Fruit fly (Drosophila melanogaster) whole organism, embryonic: Measurements from ENCODE around the gene CG3999.

ENCODE experiments used
- ATbp ChIP-seq: fragments of 200-800 bp; sonication (Bioruptor generic); optimal IDR thresholded peaks from 2 replicates; lab custom pipeline; 2017; ENCODE audit warnings: missing biosample characterization, mild to moderate bottlenecking, missing genetic modification characterization, missing genetic modification reagents
- Asciz ChIP-seq: fragments of 200-800 bp; sonication (Bioruptor generic); optimal IDR thresholded peaks from 2 replicates; lab custom pipeline; 2017; ENCODE audit warnings: missing biosample characterization, mild to moderate bottlenecking, missing genetic modification characterization, missing genetic modification reagents
- C15 ChIP-seq: fragments of 200-800 bp; sonication (Bioruptor generic); IDR thresholded peaks from 3 replicates; pipeline ENCODE4 v1.3.6; 2022; ENCODE audit warnings: missing biosample characterization, missing genetic modification characterization
- CG10267 ChIP-seq: fragments of 200-800 bp; sonication (Bioruptor generic); optimal IDR thresholded peaks from 2 replicates; lab custom pipeline; 2018; ENCODE audit warnings: missing biosample characterization, mild to moderate bottlenecking, missing genetic modification characterization, moderate library complexity
- CG12104 ChIP-seq: fragments of 200-800 bp; sonication (Bioruptor generic); optimal IDR thresholded peaks from 3 replicates; lab custom pipeline; 2016; ENCODE audit warnings: missing biosample characterization, missing genetic modification characterization
- CG12155 ChIP-seq: fragments of 200-800 bp; sonication (Bioruptor generic); optimal IDR thresholded peaks from 3 replicates; lab custom pipeline; 2016; ENCODE audit warnings: missing biosample characterization, missing genetic modification characterization
- CG12942 ChIP-seq: fragments of 200-800 bp; sonication (Bioruptor generic); optimal IDR thresholded peaks from 3 replicates; lab custom pipeline; 2016; ENCODE audit warnings: missing biosample characterization, missing genetic modification characterization
- CG13287 ChIP-seq: fragments of 200-800 bp; sonication (Bioruptor generic); IDR thresholded peaks from 2 replicates; pipeline ENCODE4 v1.3.6; 2022; ENCODE audit warnings: missing biosample characterization, missing genetic modification characterization; ENCODE audit not compliant: partially characterized antibody
- CG13624 ChIP-seq: fragments of 200-800 bp; sonication (Bioruptor generic); optimal IDR thresholded peaks from 2 replicates; lab custom pipeline; 2016; ENCODE audit warnings: missing biosample characterization, missing genetic modification characterization
- CG13894 ChIP-seq: fragments of 200-800 bp; sonication (Bioruptor generic); optimal IDR thresholded peaks from 3 replicates; lab custom pipeline; 2018; ENCODE audit warnings: missing biosample characterization, mild to moderate bottlenecking, missing genetic modification characterization, moderate library complexity
- CG14050 ChIP-seq: fragments of 200-800 bp; sonication (Bioruptor generic); IDR thresholded peaks from 3 replicates; pipeline ENCODE4 v1.3.6; 2022; ENCODE audit warnings: missing biosample characterization, missing genetic modification characterization
- CG15479 ChIP-seq: fragments of 200-800 bp; sonication (Bioruptor generic); optimal IDR thresholded peaks from 3 replicates; lab custom pipeline; 2019; ENCODE audit warnings: missing biosample characterization, mild to moderate bottlenecking, missing genetic modification characterization, moderate library complexity
- CG17385 ChIP-seq: fragments of 200-800 bp; sonication (Bioruptor generic); optimal IDR thresholded peaks from 3 replicates; lab custom pipeline; 2018; ENCODE audit warnings: missing biosample characterization, mild to moderate bottlenecking, missing genetic modification characterization
- CG17802 ChIP-seq: fragments of 200-800 bp; sonication (Bioruptor generic); optimal IDR thresholded peaks from 2 replicates; lab custom pipeline; 2018; ENCODE audit warnings: missing biosample characterization, mild to moderate bottlenecking, missing genetic modification characterization, moderate library complexity
- CG1832 ChIP-seq: fragments of 200-800 bp; sonication (Bioruptor generic); optimal IDR thresholded peaks from 2 replicates; lab custom pipeline; 2017; ENCODE audit warnings: missing biosample characterization, mild to moderate bottlenecking, missing genetic modification characterization, inconsistent platforms
- CG3065 ChIP-seq: fragments of 200-800 bp; sonication (Bioruptor generic); optimal IDR thresholded peaks from 2 replicates; lab custom pipeline; 2016; ENCODE audit warnings: missing biosample characterization, missing genetic modification characterization
- CG6272 ChIP-seq: fragments of 200-800 bp; sonication (Bioruptor generic); IDR thresholded peaks from 2 replicates; pipeline ENCODE4 v1.3.6; 2022; ENCODE audit warnings: missing biosample characterization, missing genetic modification characterization
- CG8944 ChIP-seq: fragments of 200-800 bp; sonication (Bioruptor generic); optimal IDR thresholded peaks from 3 replicates; lab custom pipeline; 2016; ENCODE audit warnings: missing biosample characterization, missing genetic modification characterization
- CkIIα-i1 ChIP-seq: fragments of 200-800 bp; sonication (Bioruptor generic); IDR thresholded peaks from 2 replicates; pipeline ENCODE4 v1.3.6; 2022; ENCODE audit warnings: missing biosample characterization, missing genetic modification characterization
- Doc3 ChIP-seq: fragments of 200-800 bp; sonication (Bioruptor generic); IDR thresholded peaks from 3 replicates; pipeline ENCODE4 v1.3.6; 2022; ENCODE audit warnings: missing biosample characterization, missing genetic modification characterization; ENCODE audit not compliant: partially characterized antibody
- Dp ChIP-seq: fragments of 200-800 bp; sonication (Bioruptor generic); optimal IDR thresholded peaks from 2 replicates; lab custom pipeline; 2018; ENCODE audit warnings: missing biosample characterization, mild to moderate bottlenecking, missing genetic modification characterization, moderate library complexity
- Drgx ChIP-seq: fragments of 200-800 bp; sonication (Bioruptor generic); IDR thresholded peaks from 2 replicates; pipeline ENCODE4 v1.3.6; 2022; ENCODE audit warnings: missing biosample characterization, missing genetic modification characterization
- Eip74EF ChIP-seq, 2 experiments: fragments of 200-800 bp in 1 of 2; fragments of >200 bp in 1 of 2; sonication (Bioruptor generic) in 1 of 2; optimal IDR thresholded peaks; 2 replicates each; lab custom pipeline; 2017 to 2019; ENCODE audit warnings: missing biosample characterization in 2 of 2, missing genetic modification characterization in 2 of 2, mild to moderate bottlenecking in 1 of 2, moderate library complexity in 1 of 2
- Fer1 ChIP-seq: fragments of 200-800 bp; sonication (Bioruptor generic); optimal IDR thresholded peaks from 2 replicates; lab custom pipeline; 2017; ENCODE audit warnings: missing biosample characterization, mild to moderate bottlenecking, missing genetic modification characterization
- Gsc ChIP-seq: fragments of 200-800 bp; sonication (Bioruptor generic); IDR thresholded peaks from 2 replicates; pipeline ENCODE4 v1.3.6; 2022; ENCODE audit warnings: missing biosample characterization, missing genetic modification characterization
- HLHmδ ChIP-seq: fragments of 200-800 bp; sonication (Bioruptor generic); optimal IDR thresholded peaks from 2 replicates; lab custom pipeline; 2018; ENCODE audit warnings: missing biosample characterization, mild to moderate bottlenecking, missing genetic modification characterization, moderate library complexity
- Hr39 ChIP-seq: fragments of >200 bp; optimal IDR thresholded peaks from 2 replicates; lab custom pipeline; 2017
- Hr51 ChIP-seq, 2 experiments: fragments of 200-800 bp; sonication (Bioruptor generic); optimal IDR thresholded peaks; 2 replicates in 1 of 2; 3 replicates in 1 of 2; lab custom pipeline; 2016 to 2018; ENCODE audit warnings: missing biosample characterization in 2 of 2, missing genetic modification characterization in 2 of 2, mild to moderate bottlenecking in 1 of 2, moderate library complexity in 1 of 2
- MTF-1 ChIP-seq: fragments of 200-800 bp; sonication (Bioruptor generic); optimal IDR thresholded peaks from 2 replicates; lab custom pipeline; 2018; ENCODE audit warnings: missing biosample characterization, mild to moderate bottlenecking, missing genetic modification characterization, borderline replicate concordance
- Mes4 ChIP-seq: fragments of 200-800 bp; sonication (Bioruptor generic); optimal IDR thresholded peaks from 2 replicates; lab custom pipeline; 2016; ENCODE audit warnings: missing biosample characterization, missing genetic modification characterization
- NfI ChIP-seq: fragments of 200-800 bp; sonication (Bioruptor generic); optimal IDR thresholded peaks from 3 replicates; lab custom pipeline; 2018; ENCODE audit warnings: missing biosample characterization, mild to moderate bottlenecking, missing genetic modification characterization, moderate library complexity
- Trl ChIP-seq, 3 experiments: fragments of >200 bp in 2 of 3; fragments of 200-800 bp in 1 of 3; sonication (Bioruptor generic) in 1 of 3; optimal IDR thresholded peaks; 2 replicates in 1 of 3; 3 replicates in 2 of 3; lab custom pipeline; 2016 to 2017; ENCODE audit warnings: missing biosample characterization in 1 of 3, missing genetic modification characterization in 1 of 3
- bcd ChIP-seq: fragments of 200-800 bp; sonication (Bioruptor generic); optimal IDR thresholded peaks from 2 replicates; lab custom pipeline; 2017; ENCODE audit warnings: missing biosample characterization, mild to moderate bottlenecking, missing genetic modification characterization
- bowl ChIP-seq: fragments of 200-800 bp; sonication (Bioruptor generic); IDR thresholded peaks from 2 replicates; pipeline ENCODE4 v1.3.6; 2022; ENCODE audit warnings: missing biosample characterization, missing genetic modification characterization
- btn ChIP-seq: fragments of 200-800 bp; sonication (Bioruptor generic); optimal IDR thresholded peaks from 2 replicates; lab custom pipeline; 2016; ENCODE audit warnings: missing biosample characterization, missing genetic modification characterization
- crc ChIP-seq: fragments of 200-800 bp; sonication (Bioruptor generic); optimal IDR thresholded peaks from 2 replicates; lab custom pipeline; 2016; ENCODE audit warnings: missing biosample characterization, missing genetic modification characterization
- dati ChIP-seq: fragments of 200-800 bp; sonication (Bioruptor generic); IDR thresholded peaks from 2 replicates; pipeline ENCODE4 v1.3.6; 2022; ENCODE audit warnings: missing biosample characterization, missing genetic modification characterization
- emc ChIP-seq: fragments of 200-800 bp; sonication (Bioruptor generic); optimal IDR thresholded peaks from 2 replicates; lab custom pipeline; 2016; ENCODE audit warnings: missing biosample characterization, missing genetic modification characterization
- fru ChIP-seq: fragments of >200 bp; optimal IDR thresholded peaks from 2 replicates; lab custom pipeline; 2017
- klu ChIP-seq: fragments of 200-800 bp; sonication (Bioruptor generic); IDR thresholded peaks from 2 replicates; pipeline ENCODE4 v1.3.6; 2022; ENCODE audit warnings: missing biosample characterization, missing genetic modification characterization
- kni ChIP-seq: fragments of 200-800 bp; sonication (Bioruptor generic); optimal IDR thresholded peaks from 3 replicates; lab custom pipeline; 2017; ENCODE audit warnings: mild to moderate bottlenecking, missing biosample characterization, missing genetic modification reagents, missing genetic modification characterization
- org-1 ChIP-seq: fragments of 200-800 bp; sonication (Bioruptor generic); optimal IDR thresholded peaks from 2 replicates; lab custom pipeline; 2017; ENCODE audit warnings: missing biosample characterization, missing genetic modification characterization
- psq ChIP-seq: fragments of 200-800 bp; sonication (Bioruptor generic); optimal IDR thresholded peaks from 2 replicates; lab custom pipeline; 2017; ENCODE audit warnings: missing biosample characterization, missing genetic modification characterization
- pzg ChIP-seq: fragments of 200-800 bp; sonication (Bioruptor generic); optimal IDR thresholded peaks from 3 replicates; lab custom pipeline; 2018; ENCODE audit warnings: missing biosample characterization, mild to moderate bottlenecking, missing genetic modification characterization, moderate library complexity
- seq ChIP-seq: fragments of 200-800 bp; sonication (Bioruptor generic); IDR thresholded peaks from 2 replicates; pipeline ENCODE4 v1.3.6; 2022; ENCODE audit warnings: missing biosample characterization, missing genetic modification characterization
- sim ChIP-seq: fragments of 200-800 bp; sonication (Bioruptor generic); IDR thresholded peaks from 2 replicates; pipeline ENCODE4 v1.3.6; 2022; ENCODE audit warnings: missing biosample characterization, missing genetic modification characterization
- slbo ChIP-seq: fragments of 200-800 bp; sonication (Bioruptor generic); IDR thresholded peaks from 2 replicates; pipeline ENCODE4 v1.3.6; 2022; ENCODE audit warnings: missing biosample characterization, missing genetic modification characterization
- sob ChIP-seq: fragments of 200-800 bp; sonication (Bioruptor generic); IDR thresholded peaks from 2 replicates; pipeline ENCODE4 v1.3.6; 2022; ENCODE audit warnings: missing biosample characterization, missing genetic modification characterization
- tgo ChIP-seq: fragments of 200-800 bp; sonication (Bioruptor generic); IDR thresholded peaks from 3 replicates; pipeline ENCODE4 v1.3.6; 2022; ENCODE audit warnings: missing biosample characterization, missing genetic modification characterization
- tin ChIP-seq: fragments of 200-800 bp; sonication (Bioruptor generic); optimal IDR thresholded peaks from 3 replicates; lab custom pipeline; 2016; ENCODE audit warnings: missing biosample characterization, missing genetic modification characterization
- tup ChIP-seq: fragments of 200-800 bp; sonication (Bioruptor generic); optimal IDR thresholded peaks from 2 replicates; lab custom pipeline; 2016; ENCODE audit warnings: missing biosample characterization, mild to moderate bottlenecking, missing genetic modification characterization, moderate library complexity

CG3999 gene

dm6 chr3R:10213430-10213829 lies 37.9 kb upstream of the CG3999 start (continued):
- TF ChIP-seq CkIIα-i1 (0 out of 2 replicates have a peak, but pooled peaks have one; percentile 12), CG13287 (GFP tag; lab: Robert Waterston, UW) (no peak), kni (GFP tag; lab: Kevin White, UChicago) (no peak), CG3065 (GFP tag; lab: Kevin White, UChicago) (no peak), Dp (GFP tag; lab: Kevin White, UChicago) (no peak), fru (lab: Kevin White, UChicago) (no peak), C15 (GFP tag; lab: Robert Waterston, UW) (no peak), NfI (GFP tag; lab: Kevin White, UChicago) (peak; percentile 63), Trl (optimal IDR thresholded peaks at IDR 0.05; lab: Kevin White, UChicago) (no peak), Trl (GFP tag; optimal IDR thresholded peaks at IDR 0.05; lab: Kevin White, UChicago) (no peak), CG1832 (GFP tag; lab: Kevin White, UChicago) (no peak), MTF-1 (GFP tag; lab: Kevin White, UChicago) (peak; percentile 16), Eip74EF (GFP tag; optimal IDR thresholded peaks at IDR 0.05; lab: Kevin White, UChicago) (peak in 1 of 2 experiments; percentile 42), org-1 (GFP tag; lab: Kevin White, UChicago) (peak; percentile 50), CG17802 (tag; lab: Kevin White, UChicago) (peak; percentile 53), sim (GFP tag; lab: Robert Waterston, UW) (peak; percentile 18; the same call in 1 of the 2 replicates), CG14050 (GFP tag; lab: Robert Waterston, UW) (peak; percentile 61; the same call in 2 of the 3 replicates), seq (GFP tag; lab: Robert Waterston, UW) (no peak; the same call in 1 of the 2 replicates), CG12104 (GFP tag; lab: Kevin White, UChicago) (peak; percentile 30), CG10267 (tag; lab: Kevin White, UChicago) (peak; percentile 52), pzg (GFP tag; lab: Kevin White, UChicago) (no peak), ATbp (GFP tag; lab: Kevin White, UChicago) (peak; percentile 77), CG12155 (GFP tag; lab: Kevin White, UChicago) (peak; percentile 10), CG15479 (GFP tag; lab: Kevin White, UChicago) (no peak), CG12942 (GFP tag; lab: Kevin White, UChicago) (peak; percentile 42), bowl (GFP tag; lab: Robert Waterston, UW) (no peak), Fer1 (no peak), tgo (GFP tag; lab: Robert Waterston, UW) (peak; percentile 76), CG13894 (tag; lab: Kevin White, UChicago) (no peak), Doc3 (GFP tag; lab: Robert Waterston, UW) (no peak), Asciz (GFP tag; lab: Kevin White, UChicago) (peak; percentile 66), Mes4 (GFP tag; lab: Kevin White, UChicago) (no peak), CG17385 (GFP tag; lab: Kevin White, UChicago) (peak; percentile 64), slbo (GFP tag; lab: Robert Waterston, UW) (peak; percentile 64), Hr39 (lab: Kevin White, UChicago) (no peak), CG8944 (no peak), CG13624 (GFP tag; lab: Kevin White, UChicago) (no peak), bcd (GFP tag; lab: Kevin White, UChicago) (peak; percentile 66), dati (GFP tag; lab: Robert Waterston, UW) (peak; percentile 54; the same call in 1 of the 2 replicates), emc (GFP tag; lab: Kevin White, UChicago) (no peak), btn (GFP tag; lab: Kevin White, UChicago) (no peak), tin (GFP tag; lab: Kevin White, UChicago) (peak; percentile 55), tup (no peak), psq (GFP tag; lab: Kevin White, UChicago) (no peak), crc (GFP tag; lab: Kevin White, UChicago) (no peak), klu (GFP tag; lab: Robert Waterston, UW) (peak; percentile 50; the same call in 1 of the 2 replicates), Hr51 (GFP tag; optimal IDR thresholded peaks at IDR 0.05; lab: Kevin White, UChicago) (peak in 1 of 2 experiments; percentile 80), sob (GFP tag; lab: Robert Waterston, UW) (peak; percentile 77), Drgx (GFP tag; lab: Robert Waterston, UW) (peak; percentile 89), CG6272 (GFP tag; lab: Robert Waterston, UW) (peak; percentile 51; the same call in 1 of the 2 replicates), Gsc (GFP tag; lab: Robert Waterston, UW) (peak; percentile 59), HLHmδ (GFP tag; lab: Kevin White, UChicago) (no peak)
